Worm (Caenorhabditis elegans): Measurements from ENCODE around the gene R09E10.5.

ce11 chrIV:10251764-10252163, 50.3 kb downstream of the R09E10.5 start:
- TF ChIP-seq ama-1 (optimal IDR thresholded peaks at IDR 0.05) (no peak), B0310.2 (tag; optimal IDR thresholded peaks at IDR 0.05) (no peak), tbx-37 (GFP tag; conservative IDR thresholded peaks at IDR 0.05) (no peak), ceh-36 (tag; optimal IDR thresholded peaks at IDR 0.05) (no peak), scrt-1 (GFP tag; IDR thresholded peaks at IDR 0.05) (no peak), flt-1 (GFP tag; IDR thresholded peaks at IDR 0.05) (no peak), hmbx-1 (tag; optimal IDR thresholded peaks at IDR 0.05) (no peak), pes-1 (GFP tag; IDR thresholded peaks at IDR 0.05) (no peak), ets-7 (tag; optimal IDR thresholded peaks at IDR 0.05) (no peak), hmg-4 (GFP tag; optimal IDR thresholded peaks at IDR 0.05) (no peak)

Measured in whole organism, early embryonic.